Fruit fly (Drosophila melanogaster) whole organism, embryonic: ENCODE results near the gene CG31560.
A peak's percentile ranks its signal among the peaks of the same experiment; 100 is the strongest.

Experiments
- CG12391 ChIP-seq: fragments of 200-800 bp; sonication (Bioruptor generic); optimal IDR thresholded peaks from 3 replicates; lab custom pipeline; 2018; ENCODE audit warnings: missing biosample characterization, mild to moderate bottlenecking, missing genetic modification characterization, moderate library complexity
- CG13123 ChIP-seq: fragments of 200-800 bp; sonication (Bioruptor generic); optimal IDR thresholded peaks from 2 replicates; lab custom pipeline; 2016; ENCODE audit warnings: missing biosample characterization, missing genetic modification characterization
- CG15601 ChIP-seq: fragments of 200-800 bp; sonication (Bioruptor generic); optimal IDR thresholded peaks from 3 replicates; lab custom pipeline; 2019; ENCODE audit warnings: missing biosample characterization, mild to moderate bottlenecking, missing genetic modification characterization, moderate library complexity
- CG2116 ChIP-seq: fragments of 200-800 bp; sonication (Bioruptor generic); optimal IDR thresholded peaks from 3 replicates; lab custom pipeline; 2018; ENCODE audit warnings: missing biosample characterization, mild to moderate bottlenecking, missing genetic modification characterization
- CG30020 ChIP-seq: fragments of 200-800 bp; optimal IDR thresholded peaks from 2 replicates; lab custom pipeline; 2019; ENCODE audit warnings: missing biosample characterization, mild to moderate bottlenecking, missing genetic modification characterization, moderate library complexity
- CG33557 ChIP-seq: fragments of 200-800 bp; sonication (Bioruptor generic); optimal IDR thresholded peaks from 2 replicates; lab custom pipeline; 2019; ENCODE audit warnings: missing biosample characterization, mild to moderate bottlenecking, missing genetic modification characterization, moderate library complexity
- CG6254 ChIP-seq: fragments of 200-800 bp; sonication (Bioruptor generic); optimal IDR thresholded peaks from 3 replicates; lab custom pipeline; 2017; ENCODE audit warnings: mild to moderate bottlenecking, missing biosample characterization, missing genetic modification reagents, missing genetic modification characterization
- CG6272 ChIP-seq: fragments of 200-800 bp; sonication (Bioruptor generic); IDR thresholded peaks from 2 replicates; pipeline ENCODE4 v1.3.6; 2022; ENCODE audit warnings: missing biosample characterization, missing genetic modification characterization
- CG9797 ChIP-seq: fragments of 200-800 bp; sonication (Bioruptor generic); optimal IDR thresholded peaks from 3 replicates; lab custom pipeline; 2018; ENCODE audit warnings: missing biosample characterization, mild to moderate bottlenecking, missing genetic modification characterization
- CTCF ChIP-seq: fragments of 200-800 bp; sonication (Bioruptor generic); optimal IDR thresholded peaks from 2 replicates; lab custom pipeline; 2017; ENCODE audit warnings: missing biosample characterization, mild to moderate bottlenecking, missing genetic modification characterization, moderate library complexity
- D19A ChIP-seq: fragments of 200-800 bp; optimal IDR thresholded peaks from 3 replicates; lab custom pipeline; 2019; ENCODE audit warnings: missing biosample characterization, mild to moderate bottlenecking, missing genetic modification characterization, moderate library complexity
- Dad ChIP-seq: fragments of 200-800 bp; sonication (Bioruptor generic); optimal IDR thresholded peaks from 3 replicates; lab custom pipeline; 2016; ENCODE audit warnings: missing biosample characterization, missing genetic modification characterization
- Dbx ChIP-seq: fragments of 200-800 bp; sonication (Bioruptor generic); IDR thresholded peaks from 3 replicates; pipeline ENCODE4 v1.3.6; 2022; ENCODE audit warnings: missing biosample characterization, missing genetic modification characterization
- Deaf1 ChIP-seq: fragments of 200-800 bp; optimal IDR thresholded peaks from 3 replicates; lab custom pipeline; 2019; ENCODE audit warnings: missing biosample characterization, mild to moderate bottlenecking, missing genetic modification characterization, moderate library complexity
- Dip3 ChIP-seq: fragments of 200-800 bp; sonication (Bioruptor generic); optimal IDR thresholded peaks from 3 replicates; lab custom pipeline; 2016; ENCODE audit warnings: missing biosample characterization, missing genetic modification characterization
- Doc3 ChIP-seq: fragments of 200-800 bp; sonication (Bioruptor generic); IDR thresholded peaks from 3 replicates; pipeline ENCODE4 v1.3.6; 2022; ENCODE audit warnings: missing biosample characterization, missing genetic modification characterization; ENCODE audit not compliant: partially characterized antibody
- Dp ChIP-seq: fragments of 200-800 bp; sonication (Bioruptor generic); optimal IDR thresholded peaks from 2 replicates; lab custom pipeline; 2018; ENCODE audit warnings: missing biosample characterization, mild to moderate bottlenecking, missing genetic modification characterization, moderate library complexity
- Fer1 ChIP-seq: fragments of 200-800 bp; sonication (Bioruptor generic); optimal IDR thresholded peaks from 2 replicates; lab custom pipeline; 2017; ENCODE audit warnings: missing biosample characterization, mild to moderate bottlenecking, missing genetic modification characterization
- HLH4C ChIP-seq: fragments of 200-800 bp; sonication (Bioruptor generic); IDR thresholded peaks from 3 replicates; pipeline ENCODE4 v1.3.6; 2022; ENCODE audit warnings: missing biosample characterization, missing genetic modification characterization; ENCODE audit not compliant: partially characterized antibody
- Hr39 ChIP-seq: fragments of >200 bp; optimal IDR thresholded peaks from 2 replicates; lab custom pipeline; 2017
- Hr51 ChIP-seq, 2 experiments: fragments of 200-800 bp; sonication (Bioruptor generic); optimal IDR thresholded peaks; 2 replicates in 1 of 2; 3 replicates in 1 of 2; lab custom pipeline; 2016 to 2018; ENCODE audit warnings: missing biosample characterization in 2 of 2, missing genetic modification characterization in 2 of 2, mild to moderate bottlenecking in 1 of 2, moderate library complexity in 1 of 2
- Lim3 ChIP-seq: fragments of 200-800 bp; sonication (Bioruptor generic); IDR thresholded peaks from 2 replicates; pipeline ENCODE4 v1.3.6; 2022; ENCODE audit warnings: missing biosample characterization, missing genetic modification characterization
- Lpt ChIP-seq: fragments of >200 bp; optimal IDR thresholded peaks from 2 replicates; lab custom pipeline; 2018; ENCODE audit warnings: missing biosample characterization, missing genetic modification characterization
- Mes4 ChIP-seq: fragments of 200-800 bp; sonication (Bioruptor generic); optimal IDR thresholded peaks from 2 replicates; lab custom pipeline; 2016; ENCODE audit warnings: missing biosample characterization, missing genetic modification characterization
- Nf-YC ChIP-seq: fragments of 200-800 bp; optimal IDR thresholded peaks from 3 replicates; lab custom pipeline; 2019; ENCODE audit warnings: missing biosample characterization, mild to moderate bottlenecking, missing genetic modification characterization, moderate library complexity
- Side ChIP-seq: fragments of 200-800 bp; sonication (Bioruptor generic); optimal IDR thresholded peaks from 2 replicates; lab custom pipeline; 2016; ENCODE audit warnings: missing biosample characterization, missing genetic modification characterization
- Sry-β ChIP-seq: fragments of 200-800 bp; sonication (Bioruptor generic); optimal IDR thresholded peaks from 2 replicates; lab custom pipeline; 2018; ENCODE audit warnings: missing biosample characterization, mild to moderate bottlenecking, missing genetic modification characterization, moderate library complexity
- Xbp1 ChIP-seq: fragments of 200-800 bp; sonication (Bioruptor generic); optimal IDR thresholded peaks from 3 replicates; lab custom pipeline; 2016; ENCODE audit warnings: missing biosample characterization, mild to moderate bottlenecking, missing genetic modification characterization
- br ChIP-seq: fragments of >200 bp; optimal IDR thresholded peaks from 2 replicates; lab custom pipeline; 2017
- chn ChIP-seq: fragments of 200-800 bp; sonication (Bioruptor generic); optimal IDR thresholded peaks from 2 replicates; lab custom pipeline; 2016; ENCODE audit warnings: missing biosample characterization, missing genetic modification characterization
- ci ChIP-seq: fragments of 200-800 bp; sonication (Bioruptor generic); IDR thresholded peaks from 3 replicates; pipeline ENCODE4 v1.3.6; 2022; ENCODE audit warnings: missing biosample characterization, missing genetic modification characterization
- danr ChIP-seq: fragments of 200-800 bp; sonication (Bioruptor generic); IDR thresholded peaks from 2 replicates; pipeline ENCODE4 v1.3.6; 2022; ENCODE audit warnings: missing biosample characterization, missing genetic modification characterization
- dimm ChIP-seq: fragments of 200-800 bp; sonication (Bioruptor generic); IDR thresholded peaks from 2 replicates; pipeline ENCODE4 v1.3.6; 2022; ENCODE audit warnings: missing biosample characterization, missing genetic modification characterization
- disco-r ChIP-seq: fragments of 200-800 bp; sonication (Bioruptor generic); optimal IDR thresholded peaks from 2 replicates; lab custom pipeline; 2016; ENCODE audit warnings: missing biosample characterization, missing genetic modification characterization
- dmrt11E ChIP-seq: fragments of 200-800 bp; sonication (Bioruptor generic); optimal IDR thresholded peaks from 3 replicates; lab custom pipeline; 2018; ENCODE audit warnings: missing biosample characterization, mild to moderate bottlenecking, missing genetic modification characterization, moderate library complexity
- eve ChIP-seq, 2 experiments: fragments of >200 bp; optimal IDR thresholded peaks; 2 replicates each; lab custom pipeline; 2017; ENCODE audit warnings: missing biosample characterization in 2 of 2, missing genetic modification characterization in 2 of 2
- her ChIP-seq: fragments of 200-800 bp; sonication (Bioruptor generic); optimal IDR thresholded peaks from 2 replicates; lab custom pipeline; 2016; ENCODE audit warnings: missing biosample characterization, missing genetic modification characterization
- hkb ChIP-seq, 2 experiments: fragments of 200-800 bp in 1 of 2; fragments of >200 bp in 1 of 2; sonication (Bioruptor generic) in 1 of 2; IDR thresholded peaks in 1 of 2; optimal IDR thresholded peaks in 1 of 2; 2 replicates each; pipeline versions ENCODE4 v1.3.6 to Lab custom; 2017 to 2022; ENCODE audit warnings: missing biosample characterization in 1 of 2, missing genetic modification characterization in 1 of 2
- inv ChIP-seq: fragments of 200-800 bp; sonication (Bioruptor generic); IDR thresholded peaks from 2 replicates; pipeline ENCODE4 v1.3.6; 2022; ENCODE audit warnings: missing biosample characterization, missing genetic modification characterization; ENCODE audit not compliant: partially characterized antibody
- nom ChIP-seq: fragments of 200-800 bp; sonication (Bioruptor generic); optimal IDR thresholded peaks from 2 replicates; lab custom pipeline; 2017; ENCODE audit warnings: missing biosample characterization, missing genetic modification characterization, mild to moderate bottlenecking, moderate library complexity, missing genetic modification reagents
- odd ChIP-seq: fragments of 200-800 bp; sonication (Bioruptor generic); optimal IDR thresholded peaks from 2 replicates; lab custom pipeline; 2017; ENCODE audit warnings: missing biosample characterization, mild to moderate bottlenecking, missing genetic modification characterization
- ranshi ChIP-seq: fragments of 200-800 bp; sonication (Bioruptor generic); IDR thresholded peaks from 2 replicates; pipeline ENCODE4 v1.3.6; 2022; ENCODE audit warnings: missing biosample characterization, missing genetic modification characterization
- ro ChIP-seq: fragments of 200-800 bp; sonication (Bioruptor generic); IDR thresholded peaks from 2 replicates; pipeline ENCODE4 v1.3.6; 2022; ENCODE audit warnings: missing biosample characterization, missing genetic modification characterization
- run ChIP-seq: fragments of 200-800 bp; sonication (Bioruptor generic); optimal IDR thresholded peaks from 3 replicates; lab custom pipeline; 2018; ENCODE audit warnings: missing biosample characterization, mild to moderate bottlenecking, missing genetic modification characterization
- schlank ChIP-seq: fragments of 200-800 bp; sonication (Bioruptor generic); optimal IDR thresholded peaks from 2 replicates; lab custom pipeline; 2018; ENCODE audit warnings: missing biosample characterization, mild to moderate bottlenecking, missing genetic modification characterization
- sens ChIP-seq: fragments of 200-800 bp; sonication (Bioruptor generic); peaks from one replicate; lab custom pipeline; 2016; ENCODE audit warnings: missing biosample characterization, missing genetic modification characterization
- sim ChIP-seq: fragments of 200-800 bp; sonication (Bioruptor generic); IDR thresholded peaks from 2 replicates; pipeline ENCODE4 v1.3.6; 2022; ENCODE audit warnings: missing biosample characterization, missing genetic modification characterization
- sna ChIP-seq: fragments of 200-800 bp; sonication (Bioruptor generic); IDR thresholded peaks from 2 replicates; pipeline ENCODE4 v1.3.6; 2022; ENCODE audit warnings: missing biosample characterization, missing genetic modification characterization; ENCODE audit not compliant: partially characterized antibody
- tin ChIP-seq: fragments of 200-800 bp; sonication (Bioruptor generic); optimal IDR thresholded peaks from 3 replicates; lab custom pipeline; 2016; ENCODE audit warnings: missing biosample characterization, missing genetic modification characterization
- tll ChIP-seq, 2 experiments: fragments of 200-800 bp in 1 of 2; fragments of >200 bp in 1 of 2; sonication (Bioruptor generic) in 1 of 2; optimal IDR thresholded peaks; 2 replicates each; lab custom pipeline; 2017 to 2019; ENCODE audit warnings: missing biosample characterization in 2 of 2, missing genetic modification characterization in 2 of 2, mild to moderate bottlenecking in 1 of 2, moderate library complexity in 1 of 2
- twi ChIP-seq: fragments of 200-800 bp; optimal IDR thresholded peaks from 2 replicates; lab custom pipeline; 2019; ENCODE audit warnings: missing biosample characterization, mild to moderate bottlenecking, missing genetic modification characterization, moderate library complexity
- unc-4 ChIP-seq: fragments of 200-800 bp; sonication (Bioruptor generic); IDR thresholded peaks from 2 replicates; pipeline ENCODE4 v1.3.6; 2022; ENCODE audit warnings: missing biosample characterization, missing genetic modification characterization; ENCODE audit not compliant: partially characterized antibody

The CG31560 gene

DNA sequence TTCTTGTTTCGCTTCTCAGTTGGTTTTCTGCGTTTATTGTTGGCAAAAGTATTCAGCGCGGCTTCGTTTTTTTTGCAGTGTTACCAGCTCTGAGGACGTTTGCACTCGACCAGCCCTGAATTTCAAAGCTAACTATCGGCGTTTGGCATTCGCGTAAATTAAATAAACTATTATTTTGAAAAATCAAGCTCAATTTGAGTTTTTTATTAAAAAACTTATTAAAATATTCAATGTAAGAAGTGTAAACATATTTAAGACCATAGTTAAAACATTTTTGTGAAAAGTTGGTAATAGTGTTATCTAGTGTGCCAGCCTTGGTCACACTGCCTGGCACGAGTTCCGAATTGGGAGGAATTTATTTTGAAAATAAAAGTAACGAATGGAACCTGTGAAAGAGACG is 36.0 kb downstream of the CG31560 start, which contains the start of the genes SmD2 and CG18048 (continued):
- TF ChIP-seq Sry-β (GFP tag; lab: Kevin White, UChicago) (no peak), Side (GFP tag; lab: Kevin White, UChicago) (no peak), CG15601 (tag; lab: Kevin White, UChicago) (no peak), Deaf1 (tag; lab: Kevin White, UChicago) (peak; percentile 50), sim (GFP tag; lab: Robert Waterston, UW) (no peak), CG12391 (tag; lab: Kevin White, UChicago) (peak; percentile 44), run (tag; lab: Kevin White, UChicago) (no peak), sna (GFP tag; lab: Robert Waterston, UW) (peak; percentile 72), Dp (GFP tag; lab: Kevin White, UChicago) (peak; percentile 56), ro (no peak), CTCF (GFP tag; lab: Kevin White, UChicago) (peak; percentile 22), her (no peak), schlank (tag; lab: Kevin White, UChicago) (no peak), tin (GFP tag; lab: Kevin White, UChicago) (no peak), disco-r (GFP tag; lab: Kevin White, UChicago) (no peak), Hr39 (no peak), Dip3 (no peak), br (lab: Kevin White, UChicago) (no peak), inv (GFP tag; lab: Robert Waterston, UW) (peak; percentile 75), CG33557 (no peak), CG2116 (GFP tag; lab: Kevin White, UChicago) (peak; percentile 59), ranshi (no peak), Fer1 (GFP tag; lab: Kevin White, UChicago) (peak; percentile 9), Hr51 (GFP tag; optimal IDR thresholded peaks at IDR 0.05; lab: Kevin White, UChicago) (no peak), HLH4C (GFP tag; lab: Robert Waterston, UW) (peak; percentile 72), Lim3 (GFP tag; lab: Robert Waterston, UW) (no peak), CG9797 (peak; percentile 88), D19A (no peak), ci (no peak), Doc3 (peak; percentile 74), twi (tag; lab: Kevin White, UChicago) (no peak), Dbx (GFP tag; lab: Robert Waterston, UW) (0 out of 3 replicates have a peak, but pooled peaks have one; percentile 34), Xbp1 (GFP tag; lab: Kevin White, UChicago) (peak; percentile 8), chn (GFP tag; lab: Kevin White, UChicago) (no peak), unc-4 (GFP tag; lab: Robert Waterston, UW) (peak; percentile 79), dimm (no peak), Dad (no peak), danr (GFP tag; lab: Robert Waterston, UW) (no peak), sens (GFP tag; lab: Kevin White, UChicago) (peak; percentile 27), eve (GFP tag; optimal IDR thresholded peaks at IDR 0.05; lab: Kevin White, UChicago) (no peak), Lpt (no peak), Mes4 (GFP tag; lab: Kevin White, UChicago) (no peak), CG6254 (GFP tag; lab: Kevin White, UChicago) (peak; percentile 43), odd (no peak), Nf-YC (peak; percentile 18), CG13123 (GFP tag; lab: Kevin White, UChicago) (peak; percentile 5), CG6272 (no peak), nom (no peak), CG30020 (peak; percentile 67), hkb (optimal IDR thresholded peaks at IDR 0.05; lab: Kevin White, UChicago) (peak; percentile 43), hkb (GFP tag; IDR thresholded peaks at IDR 0.05; lab: Robert Waterston, UW) (no peak), tll (GFP tag; optimal IDR thresholded peaks at IDR 0.05; lab: Kevin White, UChicago) (peak in 1 of 2 experiments; percentile 27), dmrt11E (tag; lab: Kevin White, UChicago) (no peak)
